Fruit fly (Drosophila melanogaster) whole organism, adult: ENCODE measurements around the gene Zir.

Experiments
- CG12768 ChIP-seq: fragments of 200-800 bp; sonication (Bioruptor generic); optimal IDR thresholded peaks from 2 replicates; lab custom pipeline; 2017; ENCODE audit warnings: missing biosample characterization, missing genetic modification characterization, mild to moderate bottlenecking, moderate library complexity, missing genetic modification reagents
- CG33017 ChIP-seq: fragments of 200-800 bp; sonication (Bioruptor generic); optimal IDR thresholded peaks from 2 replicates; lab custom pipeline; 2018; ENCODE audit warnings: missing biosample characterization, mild to moderate bottlenecking, missing genetic modification characterization, moderate library complexity
- CG5204 ChIP-seq: fragments of 200-800 bp; sonication (Bioruptor generic); optimal IDR thresholded peaks from 2 replicates; lab custom pipeline; 2016; ENCODE audit warnings: missing biosample characterization, missing genetic modification characterization
- CG7045 ChIP-seq: fragments of 200-800 bp; sonication (Bioruptor generic); optimal IDR thresholded peaks from 2 replicates; lab custom pipeline; 2017; ENCODE audit warnings: missing biosample characterization, mild to moderate bottlenecking, missing genetic modification characterization
- Clk ChIP-seq: fragments of 200-800 bp; sonication (Bioruptor generic); optimal IDR thresholded peaks from 2 replicates; lab custom pipeline; 2017; ENCODE audit warnings: missing biosample characterization, missing genetic modification characterization
- Mnt ChIP-seq: fragments of 200-800 bp; sonication (Bioruptor generic); optimal IDR thresholded peaks from 2 replicates; lab custom pipeline; 2016; ENCODE audit warnings: missing biosample characterization, mild to moderate bottlenecking, missing genetic modification characterization
- bab1 ChIP-seq: fragments of 200-800 bp; sonication (Bioruptor generic); optimal IDR thresholded peaks from 3 replicates; lab custom pipeline; 2019; ENCODE audit warnings: missing biosample characterization, mild to moderate bottlenecking, missing genetic modification characterization, moderate library complexity
- cic ChIP-seq: fragments of 200-800 bp; sonication (Bioruptor generic); optimal IDR thresholded peaks from 2 replicates; lab custom pipeline; 2017; ENCODE audit warnings: missing biosample characterization, mild to moderate bottlenecking, missing genetic modification characterization, moderate library complexity
- kay ChIP-seq: fragments of 200-800 bp; sonication (Bioruptor generic); peaks from one replicate; lab custom pipeline; 2016; ENCODE audit warnings: missing biosample characterization, missing genetic modification characterization, borderline replicate concordance
- ovo ChIP-seq: fragments of 200-800 bp; sonication (Bioruptor generic); optimal IDR thresholded peaks from 2 replicates; lab custom pipeline; 2016; ENCODE audit warnings: missing biosample characterization, missing genetic modification characterization
- pad ChIP-seq: fragments of 200-800 bp; sonication (Bioruptor generic); optimal IDR thresholded peaks from 3 replicates; lab custom pipeline; 2017; ENCODE audit warnings: missing biosample characterization, missing genetic modification characterization, mild to moderate bottlenecking, moderate library complexity, missing genetic modification reagents
- toe ChIP-seq: fragments of 200-800 bp; sonication (Bioruptor generic); optimal IDR thresholded peaks from 2 replicates; lab custom pipeline; 2016; ENCODE audit warnings: missing biosample characterization, missing genetic modification characterization

- TF ChIP-seq kay (GFP tag; lab: Kevin White, UChicago), result peak; percentile 30
- TF ChIP-seq Clk (GFP tag; lab: Kevin White, UChicago), result no peak
- no peak for TF ChIP-seq bab1 (GFP tag; lab: Kevin White, UChicago)
- TF ChIP-seq pad, result no peak
- no peak for TF ChIP-seq CG33017
- no peak for TF ChIP-seq cic (GFP tag; lab: Kevin White, UChicago)
- no peak for TF ChIP-seq toe
- TF ChIP-seq CG5204 (GFP tag; lab: Kevin White, UChicago), result no peak
- TF ChIP-seq Mnt (GFP tag; lab: Kevin White, UChicago), result no peak
- TF ChIP-seq CG7045, result no peak
- no peak for TF ChIP-seq CG12768 (GFP tag; lab: Kevin White, UChicago)
- no peak for TF ChIP-seq ovo (GFP tag; lab: Kevin White, UChicago)
Measured at dm6 chr2L:135383-136130, 41.0 kb downstream of the Zir start.
